Fruit fly (Drosophila melanogaster) whole organism, embryonic: ENCODE data around the gene CG13144.

Source experiments
- Bdp1 ChIP-seq: fragments of 200-800 bp; sonication (Bioruptor generic); optimal IDR thresholded peaks from 3 replicates; lab custom pipeline; 2016; ENCODE audit warnings: missing biosample characterization, missing genetic modification characterization
- CG10565 ChIP-seq: fragments of 200-800 bp; sonication (Bioruptor generic); optimal IDR thresholded peaks from 3 replicates; lab custom pipeline; 2016; ENCODE audit warnings: missing biosample characterization, mild to moderate bottlenecking, missing genetic modification characterization
- CG1233 ChIP-seq: fragments of 200-800 bp; sonication (Bioruptor generic); optimal IDR thresholded peaks from 4 replicates; lab custom pipeline; 2018; ENCODE audit warnings: missing biosample characterization, mild to moderate bottlenecking, missing genetic modification characterization
- CG1792 ChIP-seq: fragments of 200-800 bp; sonication (Bioruptor generic); optimal IDR thresholded peaks from 2 replicates; lab custom pipeline; 2016; ENCODE audit warnings: missing biosample characterization, missing genetic modification characterization
- CG2116 ChIP-seq: fragments of 200-800 bp; sonication (Bioruptor generic); optimal IDR thresholded peaks from 3 replicates; lab custom pipeline; 2018; ENCODE audit warnings: missing biosample characterization, mild to moderate bottlenecking, missing genetic modification characterization
- CG2678 ChIP-seq: fragments of 200-800 bp; sonication (Bioruptor generic); optimal IDR thresholded peaks from 3 replicates; lab custom pipeline; 2019; ENCODE audit warnings: missing biosample characterization, mild to moderate bottlenecking, missing genetic modification characterization, moderate library complexity
- CG2889 ChIP-seq: fragments of 200-800 bp; sonication (Bioruptor generic); IDR thresholded peaks from 3 replicates; pipeline ENCODE4 v1.3.6; 2022; ENCODE audit warnings: missing biosample characterization, missing genetic modification characterization
- CG31388 ChIP-seq: fragments of 200-800 bp; sonication (Bioruptor generic); optimal IDR thresholded peaks from 2 replicates; lab custom pipeline; 2016; ENCODE audit warnings: missing biosample characterization, missing genetic modification characterization
- CG32767 ChIP-seq: fragments of 200-800 bp; sonication (Bioruptor generic); IDR thresholded peaks from 2 replicates; pipeline ENCODE4 v1.3.6; 2022; ENCODE audit warnings: missing biosample characterization, missing genetic modification characterization
- CG5180 ChIP-seq: fragments of 200-800 bp; sonication (Bioruptor generic); optimal IDR thresholded peaks from 3 replicates; lab custom pipeline; 2017; ENCODE audit warnings: missing biosample characterization, missing genetic modification characterization, mild to moderate bottlenecking, moderate library complexity, missing genetic modification reagents
- CG5245 ChIP-seq: fragments of 200-800 bp; sonication (Bioruptor generic); optimal IDR thresholded peaks from 3 replicates; lab custom pipeline; 2016; ENCODE audit warnings: missing biosample characterization, missing genetic modification characterization
- CG5953 ChIP-seq: fragments of 200-800 bp; sonication (Bioruptor generic); IDR thresholded peaks from 2 replicates; pipeline ENCODE4 v1.3.6; 2022; ENCODE audit warnings: missing biosample characterization, missing genetic modification characterization
- CG6765 ChIP-seq: fragments of 200-800 bp; sonication (Bioruptor generic); optimal IDR thresholded peaks from 3 replicates; lab custom pipeline; 2017; ENCODE audit warnings: missing biosample characterization, mild to moderate bottlenecking, missing genetic modification characterization
- CG7271 ChIP-seq: fragments of 200-800 bp; sonication (Bioruptor generic); optimal IDR thresholded peaks from 2 replicates; lab custom pipeline; 2018; ENCODE audit warnings: missing biosample characterization, mild to moderate bottlenecking, missing genetic modification characterization, moderate library complexity
- CG7839 ChIP-seq: fragments of 200-800 bp; sonication (Bioruptor generic); optimal IDR thresholded peaks from 3 replicates; lab custom pipeline; 2018; ENCODE audit warnings: missing biosample characterization, mild to moderate bottlenecking, missing genetic modification characterization, moderate library complexity
- CG8478 ChIP-seq: fragments of >200 bp; optimal IDR thresholded peaks from 2 replicates; lab custom pipeline; 2018
- CG9727 ChIP-seq: fragments of 200-800 bp; sonication (Bioruptor generic); optimal IDR thresholded peaks from 3 replicates; lab custom pipeline; 2017; ENCODE audit warnings: missing biosample characterization, mild to moderate bottlenecking, missing genetic modification characterization
- CG9876 ChIP-seq: fragments of 200-800 bp; sonication (Bioruptor generic); optimal IDR thresholded peaks from 2 replicates; lab custom pipeline; 2016; ENCODE audit warnings: missing biosample characterization, missing genetic modification characterization
- Chrac-16 ChIP-seq: fragments of 200-800 bp; sonication (Bioruptor generic); optimal IDR thresholded peaks from 3 replicates; lab custom pipeline; 2016; ENCODE audit warnings: missing biosample characterization, missing genetic modification characterization
- Dek ChIP-seq: fragments of 200-800 bp; sonication (Bioruptor generic); optimal IDR thresholded peaks from 3 replicates; lab custom pipeline; 2019; ENCODE audit warnings: missing biosample characterization, mild to moderate bottlenecking, missing genetic modification characterization, moderate library complexity
- Dref ChIP-seq: fragments of 200-800 bp; sonication (Bioruptor generic); IDR thresholded peaks from 2 replicates; pipeline ENCODE4 v1.3.6; 2022; ENCODE audit warnings: missing biosample characterization, missing genetic modification characterization
- Ets97D ChIP-seq: fragments of 200-800 bp; sonication (Bioruptor generic); optimal IDR thresholded peaks from 3 replicates; lab custom pipeline; 2016; ENCODE audit warnings: missing biosample characterization, missing genetic modification characterization
- H15 ChIP-seq: fragments of 200-800 bp; sonication (Bioruptor generic); IDR thresholded peaks from 3 replicates; pipeline ENCODE4 v1.3.6; 2022; ENCODE audit warnings: missing biosample characterization, missing genetic modification characterization
- HLH4C ChIP-seq: fragments of 200-800 bp; sonication (Bioruptor generic); IDR thresholded peaks from 3 replicates; pipeline ENCODE4 v1.3.6; 2022; ENCODE audit warnings: missing biosample characterization, missing genetic modification characterization; ENCODE audit not compliant: partially characterized antibody
- Hmr ChIP-seq: fragments of 200-800 bp; sonication (Bioruptor generic); optimal IDR thresholded peaks from 3 replicates; lab custom pipeline; 2017; ENCODE audit warnings: mild to moderate bottlenecking, missing biosample characterization, missing genetic modification reagents, missing genetic modification characterization
- Neu2 ChIP-seq: fragments of 200-800 bp; sonication (Bioruptor generic); optimal IDR thresholded peaks from 3 replicates; lab custom pipeline; 2016; ENCODE audit warnings: missing biosample characterization, missing genetic modification characterization, borderline replicate concordance
- Oli ChIP-seq: fragments of 200-800 bp; sonication (Bioruptor generic); optimal IDR thresholded peaks from 2 replicates; lab custom pipeline; 2018; ENCODE audit warnings: missing biosample characterization, mild to moderate bottlenecking, missing genetic modification characterization, moderate library complexity
- Opbp ChIP-seq: fragments of 200-800 bp; sonication (Bioruptor generic); IDR thresholded peaks from 3 replicates; pipeline ENCODE4 v1.3.6; 2022; ENCODE audit warnings: missing biosample characterization, missing genetic modification characterization; ENCODE audit not compliant: partially characterized antibody
- Ravus ChIP-seq: fragments of 200-800 bp; sonication (Bioruptor generic); IDR thresholded peaks from 2 replicates; pipeline ENCODE4 v1.3.6; 2022; ENCODE audit warnings: missing biosample characterization, missing genetic modification characterization
- Sry-δ ChIP-seq: fragments of 200-800 bp; sonication (Bioruptor generic); optimal IDR thresholded peaks from 2 replicates; lab custom pipeline; 2016; ENCODE audit warnings: missing biosample characterization, missing genetic modification characterization
- ase ChIP-seq: fragments of 200-800 bp; sonication (Bioruptor generic); IDR thresholded peaks from 3 replicates; pipeline ENCODE4 v1.3.6; 2022; ENCODE audit warnings: missing biosample characterization, missing genetic modification characterization
- cato ChIP-seq: fragments of 200-800 bp; sonication (Bioruptor generic); optimal IDR thresholded peaks from 2 replicates; lab custom pipeline; 2016; ENCODE audit warnings: missing biosample characterization, missing genetic modification characterization, borderline replicate concordance
- da ChIP-seq: fragments of 200-800 bp; sonication (Bioruptor generic); optimal IDR thresholded peaks from 2 replicates; lab custom pipeline; 2016; ENCODE audit warnings: missing biosample characterization, missing genetic modification characterization
- dan ChIP-seq: fragments of 200-800 bp; sonication (Bioruptor generic); IDR thresholded peaks from 2 replicates; pipeline ENCODE4 v1.3.6; 2022; ENCODE audit warnings: missing biosample characterization, missing genetic modification characterization
- dati ChIP-seq: fragments of 200-800 bp; sonication (Bioruptor generic); IDR thresholded peaks from 2 replicates; pipeline ENCODE4 v1.3.6; 2022; ENCODE audit warnings: missing biosample characterization, missing genetic modification characterization
- dmrt99B ChIP-seq: fragments of 200-800 bp; sonication (Bioruptor generic); optimal IDR thresholded peaks from 2 replicates; lab custom pipeline; 2018; ENCODE audit warnings: missing biosample characterization, mild to moderate bottlenecking, missing genetic modification characterization, moderate library complexity
- emc ChIP-seq: fragments of 200-800 bp; sonication (Bioruptor generic); optimal IDR thresholded peaks from 2 replicates; lab custom pipeline; 2016; ENCODE audit warnings: missing biosample characterization, missing genetic modification characterization
- grn ChIP-seq: fragments of 200-800 bp; sonication (Bioruptor generic); optimal IDR thresholded peaks from 3 replicates; lab custom pipeline; 2017; ENCODE audit warnings: missing biosample characterization, missing genetic modification characterization
- gsb ChIP-seq: fragments of 200-800 bp; sonication (Bioruptor generic); IDR thresholded peaks from 2 replicates; pipeline ENCODE4 v1.3.6; 2022; ENCODE audit warnings: missing biosample characterization, missing genetic modification characterization
- ham ChIP-seq: fragments of 200-800 bp; sonication (Bioruptor generic); IDR thresholded peaks from 2 replicates; pipeline ENCODE4 v1.3.6; 2022; ENCODE audit warnings: missing biosample characterization, missing genetic modification characterization
- her ChIP-seq: fragments of 200-800 bp; sonication (Bioruptor generic); optimal IDR thresholded peaks from 2 replicates; lab custom pipeline; 2016; ENCODE audit warnings: missing biosample characterization, missing genetic modification characterization
- ken ChIP-seq: fragments of 200-800 bp; sonication (Bioruptor generic); IDR thresholded peaks from 3 replicates; pipeline ENCODE4 v1.3.6; 2022; ENCODE audit warnings: missing biosample characterization, missing genetic modification characterization
- nerfin-2 ChIP-seq: fragments of 200-800 bp; sonication (Bioruptor generic); IDR thresholded peaks from 2 replicates; pipeline ENCODE4 v1.3.6; 2022; ENCODE audit warnings: missing biosample characterization, missing genetic modification characterization; ENCODE audit not compliant: partially characterized antibody
- peb ChIP-seq: fragments of 200-800 bp; sonication (Bioruptor generic); IDR thresholded peaks from 2 replicates; pipeline ENCODE4 v1.3.6; 2022; ENCODE audit warnings: missing biosample characterization, missing genetic modification characterization
- ranshi ChIP-seq: fragments of 200-800 bp; sonication (Bioruptor generic); IDR thresholded peaks from 2 replicates; pipeline ENCODE4 v1.3.6; 2022; ENCODE audit warnings: missing biosample characterization, missing genetic modification characterization
- sc ChIP-seq, 3 experiments: fragments of >200 bp in 2 of 3; fragments of 200-800 bp in 1 of 3; sonication (Bioruptor generic) in 1 of 3; optimal IDR thresholded peaks; 2 replicates in 2 of 3; 3 replicates in 1 of 3; lab custom pipeline; 2017; ENCODE audit warnings: mild to moderate bottlenecking in 1 of 3, missing biosample characterization in 1 of 3, missing genetic modification characterization in 1 of 3, missing genetic modification reagents in 1 of 3
- sd ChIP-seq: fragments of 200-800 bp; sonication (Bioruptor generic); optimal IDR thresholded peaks from 3 replicates; lab custom pipeline; 2018; ENCODE audit warnings: missing biosample characterization, mild to moderate bottlenecking, missing genetic modification characterization, moderate library complexity
- so ChIP-seq: fragments of 200-800 bp; sonication (Bioruptor generic); IDR thresholded peaks from 3 replicates; pipeline ENCODE4 v1.3.6; 2022; ENCODE audit warnings: missing biosample characterization, missing genetic modification characterization
- tgo ChIP-seq: fragments of 200-800 bp; sonication (Bioruptor generic); IDR thresholded peaks from 3 replicates; pipeline ENCODE4 v1.3.6; 2022; ENCODE audit warnings: missing biosample characterization, missing genetic modification characterization
- wor ChIP-seq: fragments of 200-800 bp; sonication (Bioruptor generic); IDR thresholded peaks from 2 replicates; pipeline ENCODE4 v1.3.6; 2022; ENCODE audit warnings: missing biosample characterization, missing genetic modification characterization
- yki ChIP-seq: fragments of >200 bp; optimal IDR thresholded peaks from 3 replicates; lab custom pipeline; 2018

The CG13144 gene

DNA sequence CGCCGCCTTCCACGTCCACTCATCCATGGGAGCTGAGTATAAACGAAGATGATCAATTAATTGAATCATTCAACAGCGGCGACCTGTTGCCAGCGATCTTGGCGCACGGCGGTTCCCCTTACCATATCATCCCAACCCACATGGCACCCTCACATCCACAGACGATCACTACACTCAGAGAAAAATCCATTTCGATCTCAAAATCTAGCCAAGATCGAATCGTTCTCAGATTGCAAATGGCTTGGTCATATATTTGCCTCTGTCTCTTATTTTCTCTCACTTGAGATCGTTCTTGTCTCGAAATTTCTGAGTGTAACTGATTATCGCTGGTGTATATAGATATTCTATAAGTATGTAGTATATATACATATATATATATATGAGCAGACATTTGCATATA is 22.9 kb downstream of the CG13144 start (continued):
- TF ChIP-seq Dref (GFP tag; lab: Robert Waterston, UW) (no peak), Neu2 (GFP tag; lab: Kevin White, UChicago) (no peak), ranshi (GFP tag; lab: Robert Waterston, UW) (peak; percentile 58; the same call in 1 of the 2 replicates), emc (GFP tag; lab: Kevin White, UChicago) (no peak), cato (GFP tag; lab: Kevin White, UChicago) (no peak), CG6765 (GFP tag; lab: Kevin White, UChicago) (peak; percentile 32), Dek (no peak), CG7271 (tag; lab: Kevin White, UChicago) (no peak), ken (GFP tag; lab: Robert Waterston, UW) (peak; percentile 55; the same call in 1 of the 3 replicates), CG31388 (GFP tag; lab: Kevin White, UChicago) (no peak), CG1233 (GFP tag; lab: Kevin White, UChicago) (no peak), CG32767 (GFP tag; lab: Robert Waterston, UW) (no peak), ham (GFP tag; lab: Robert Waterston, UW) (no peak), dati (GFP tag; lab: Robert Waterston, UW) (peak; percentile 56; the same call in 1 of the 2 replicates), CG5245 (peak; percentile 44), CG10565 (GFP tag; lab: Kevin White, UChicago) (no peak), Opbp (GFP tag; lab: Robert Waterston, UW) (no peak), wor (no peak), Ravus (GFP tag; lab: Robert Waterston, UW) (no peak), Sry-δ (GFP tag; lab: Kevin White, UChicago) (no peak), dan (GFP tag; lab: Robert Waterston, UW) (no peak), dmrt99B (tag; lab: Kevin White, UChicago) (peak; percentile 70), ase (peak; percentile 58; the same call in 1 of the 3 replicates), Bdp1 (GFP tag; lab: Kevin White, UChicago) (no peak), grn (GFP tag; lab: Kevin White, UChicago) (no peak), CG9876 (GFP tag; lab: Kevin White, UChicago) (no peak), CG9727 (GFP tag; lab: Kevin White, UChicago) (peak; percentile 26), CG2889 (GFP tag; lab: Robert Waterston, UW) (0 out of 3 replicates have a peak, but pooled peaks have one; percentile 45), Ets97D (peak; percentile 1), CG8478 (lab: Kevin White, UChicago) (no peak), nerfin-2 (GFP tag; lab: Robert Waterston, UW) (no peak), HLH4C (GFP tag; lab: Robert Waterston, UW) (no peak), peb (peak; percentile 56), CG5953 (no peak), CG1792 (GFP tag; lab: Kevin White, UChicago) (no peak), CG7839 (tag; lab: Kevin White, UChicago) (peak; percentile 68), sc (optimal IDR thresholded peaks at IDR 0.05; lab: Kevin White, UChicago) (no peak), sc (GFP tag; optimal IDR thresholded peaks at IDR 0.05; lab: Kevin White, UChicago) (peak; percentile 33), Oli (tag; lab: Kevin White, UChicago) (peak; percentile 54), CG2678 (tag; lab: Kevin White, UChicago) (peak; percentile 77), CG5180 (GFP tag; lab: Kevin White, UChicago) (peak; percentile 28), tgo (GFP tag; lab: Robert Waterston, UW) (peak; percentile 72; the same call in 2 of the 3 replicates), H15 (peak; percentile 50; the same call in 1 of the 3 replicates), CG2116 (GFP tag; lab: Kevin White, UChicago) (no peak), so (GFP tag; lab: Robert Waterston, UW) (peak; percentile 51; the same call in 1 of the 3 replicates), Chrac-16 (GFP tag; lab: Kevin White, UChicago) (peak; percentile 25), yki (lab: Kevin White, UChicago) (no peak), sd (tag; lab: Kevin White, UChicago) (no peak), Hmr (peak; percentile 43), da (no peak), her (GFP tag; lab: Kevin White, UChicago) (peak; percentile 18), gsb (GFP tag; lab: Robert Waterston, UW) (0 out of 2 replicates have a peak, but pooled peaks have one; percentile 46)
